Worm (Caenorhabditis elegans) whole organism, L2 larva: ENCODE measurements around the gene gnrr-4.

ENCODE experiments used
- nhr-12 ChIP-seq: fragments of 150-350 bp; optimal IDR thresholded peaks from 2 replicates; lab custom pipeline; 2014; ENCODE audit warnings: missing biosample characterization, missing genetic modification characterization
- nhr-77 ChIP-seq: fragments of 150-350 bp; optimal IDR thresholded peaks from 2 replicates; lab custom pipeline; 2014; ENCODE audit warnings: missing biosample characterization, missing genetic modification characterization

- TF ChIP-seq nhr-77 (tag; lab: Kevin White, UChicago) (no peak), nhr-12 (no peak)
Observed at ce11 chrX:5715369-5715768, 27.7 kb downstream of the gnrr-4 start.
